Worm (Caenorhabditis elegans) whole organism, L4/young adult: ENCODE results near the gene Y32B12B.8.
"Not testable (repeated sequence)": the region's sequence is repeated elsewhere in the genome, so short reads cannot be mapped to it uniquely, and the experiment has no call there.

Source experiments
- W03F9.2 ChIP-seq: fragments of 150-350 bp; optimal IDR thresholded peaks from 2 replicates; lab custom pipeline; 2014; ENCODE audit warnings: missing biosample characterization, missing genetic modification characterization
- dao-5 ChIP-seq: sonication (generic microtip); optimal IDR thresholded peaks from 2 replicates; lab custom pipeline; 2016; ENCODE audit warnings: missing genotype, missing genetic modification characterization, moderate library complexity, missing compliant biosample characterization
- him-1 ChIP-seq: sonication (generic microtip); optimal IDR thresholded peaks from 2 replicates; lab custom pipeline; 2016; ENCODE audit warnings: missing genotype, missing genetic modification reagents, missing genetic modification characterization, missing compliant biosample characterization

Y32B12B.8 gene

ce11 chrV:16535172-16535571, at the start of gene Y32B12B.8:
Gene Y32B12B.8, plus strand, starts transcription at chrV:16535472.
- no peak for TF ChIP-seq dao-5 (tag; lab: Kevin White, UChicago)
- no peak for TF ChIP-seq W03F9.2
- no peak for TF ChIP-seq him-1 (tag; lab: Kevin White, UChicago)

- TF ChIP-seq him-1 (tag; lab: Kevin White, UChicago) (no peak), W03F9.2 (no peak), dao-5 (tag; lab: Kevin White, UChicago) (no peak)
These were observed 47.8 kb upstream of the Y32B12B.8 start, which contains the start of gene Y32B12A.5 for ce11 chrV:16487474-16487873. Gene Y32B12A.5, minus strand, starts transcription at chrV:16487574.

DNA sequence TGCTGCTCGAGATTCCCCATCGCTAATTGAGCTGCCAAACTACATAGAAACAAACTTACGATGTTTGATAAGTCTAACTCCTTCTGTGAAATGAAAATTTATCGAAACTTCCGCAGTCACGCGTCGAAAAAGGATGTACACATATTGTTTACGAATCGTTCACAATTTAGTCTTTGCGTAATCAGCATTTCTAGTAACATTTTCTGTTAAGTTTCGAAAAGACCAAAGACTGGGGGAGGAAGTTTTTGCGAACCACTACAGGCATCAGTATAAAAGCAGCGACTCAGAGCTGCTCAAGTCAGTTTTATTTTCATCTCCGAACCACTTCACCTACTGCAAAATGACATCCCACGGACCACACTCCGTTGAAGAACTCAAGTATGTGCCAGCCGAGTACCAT, 47.1 kb upstream of the Y32B12B.8 start, which contains the start of gene sqst-4:
Gene sqst-4, plus strand, starts transcription at position 301 of the 400 bp plus-strand sequence.
- TF ChIP-seq W03F9.2 (no peak), dao-5 (tag; lab: Kevin White, UChicago) (no peak), him-1 (tag; lab: Kevin White, UChicago) (no peak)

DNA sequence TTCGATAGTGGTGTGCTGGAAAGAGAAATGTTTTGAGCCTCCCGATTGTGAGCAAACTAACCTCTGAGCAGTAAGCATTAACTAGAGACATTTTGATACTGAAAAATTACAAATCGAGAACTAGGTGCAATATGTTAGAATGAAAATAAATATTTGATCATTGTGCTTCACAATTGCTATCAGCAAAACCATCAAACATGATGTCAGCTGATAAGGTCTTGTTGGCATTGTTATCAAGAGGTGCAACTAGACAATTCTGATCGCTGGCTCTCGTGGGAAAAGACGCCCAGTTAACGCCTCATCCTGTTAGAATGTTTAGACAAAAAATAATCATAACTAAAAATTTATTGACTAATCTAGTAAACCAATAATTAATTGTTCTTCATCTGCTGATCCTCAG, 40.9 kb upstream of the Y32B12B.8 start, which contains the start of gene comt-2:
Gene comt-2, minus strand, starts transcription at position 131 of the 400 bp plus-strand sequence.
- no peak for TF ChIP-seq him-1 (tag; lab: Kevin White, UChicago)
- TF ChIP-seq W03F9.2 = no peak
- TF ChIP-seq dao-5 (tag; lab: Kevin White, UChicago) = no peak

DNA sequence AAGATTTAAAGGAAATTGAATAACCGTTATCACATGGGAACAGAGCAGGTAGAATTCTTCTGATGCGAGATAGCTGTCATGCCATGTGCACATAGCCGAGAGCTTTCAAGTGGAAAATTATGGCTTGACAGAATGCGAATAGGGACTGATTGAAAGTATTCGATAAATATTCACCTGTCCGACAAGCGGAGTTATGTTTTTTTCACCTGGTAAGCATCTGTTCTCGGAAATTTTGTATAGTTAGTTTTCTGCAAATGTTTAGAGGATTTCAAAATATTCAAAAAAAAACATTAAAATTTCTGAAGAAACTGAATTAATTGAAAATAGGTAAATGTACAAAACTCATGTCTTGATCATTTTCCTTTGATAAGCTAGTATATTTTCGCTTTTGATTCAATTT, 37.8 kb upstream of the Y32B12B.8 start, which contains the start of gene srh-136:
Gene srh-136, minus strand, starts transcription at position 93 of the 400 bp plus-strand sequence.
- TF ChIP-seq dao-5 (tag; lab: Kevin White, UChicago) (no peak), W03F9.2 (no peak), him-1 (tag; lab: Kevin White, UChicago) (no peak)

- TF ChIP-seq dao-5 (tag; lab: Kevin White, UChicago) (no peak), W03F9.2 (no peak), him-1 (tag; lab: Kevin White, UChicago) (no peak)
These were observed 36.3 kb upstream of the Y32B12B.8 start, which contains the start of gene F36D3.1 for ce11 chrV:16499006-16499405. Gene F36D3.1, plus strand, starts transcription at chrV:16499352.

- TF ChIP-seq him-1 (tag; lab: Kevin White, UChicago) (no peak), W03F9.2 (no peak), dao-5 (tag; lab: Kevin White, UChicago) (no peak)
These were observed 32.1 kb upstream of the Y32B12B.8 start, which contains the start of gene F36D3.14 for ce11 chrV:16503164-16503563. Gene F36D3.14, minus strand, starts transcription at chrV:16503264.

- TF ChIP-seq him-1 (tag; lab: Kevin White, UChicago) (no peak), W03F9.2 (no peak), dao-5 (tag; lab: Kevin White, UChicago) (no peak)
These were observed 29.4 kb upstream of the Y32B12B.8 start, which contains the start of gene nhr-54 for ce11 chrV:16505828-16506227. Gene nhr-54, minus strand, starts transcription at chrV:16505928.

- no peak for TF ChIP-seq him-1 (tag; lab: Kevin White, UChicago)
- TF ChIP-seq W03F9.2 = no peak
- TF ChIP-seq dao-5 (tag; lab: Kevin White, UChicago) = no peak
These were observed 28.6 kb upstream of the Y32B12B.8 start for ce11 chrV:16506650-16507049.

ce11 chrV:16508667-16509066, 26.6 kb upstream of the Y32B12B.8 start, which contains the start of gene srr-3:
Gene srr-3, minus strand, starts transcription at chrV:16508767.
- TF ChIP-seq him-1 (tag; lab: Kevin White, UChicago) (no peak), dao-5 (tag; lab: Kevin White, UChicago) (no peak), W03F9.2 (no peak)

DNA sequence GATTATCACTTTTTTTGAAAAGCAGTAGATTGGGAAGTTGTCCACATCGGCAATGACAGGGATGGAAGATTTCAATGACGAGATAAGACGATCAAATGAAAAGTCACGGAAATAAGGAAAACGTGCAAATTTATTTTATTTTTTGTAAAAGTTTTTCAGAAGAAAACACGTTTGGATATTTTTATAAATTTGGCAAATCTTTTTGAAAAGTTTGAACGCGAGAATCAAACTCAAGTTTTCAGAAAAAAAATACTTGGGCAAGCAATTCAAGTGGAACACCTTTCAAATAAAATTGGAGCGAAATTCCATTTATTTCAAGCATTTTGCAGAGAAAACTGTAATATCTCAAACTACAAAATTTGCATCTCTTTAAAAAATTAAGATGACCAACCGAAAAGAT, 20.1 kb upstream of the Y32B12B.8 start, which contains the start of gene F36D3.5:
Gene F36D3.5, minus strand, starts transcription at position 101 of the 400 bp plus-strand sequence.
- TF ChIP-seq W03F9.2; him-1 (tag; lab: Kevin White, UChicago); dao-5 (tag; lab: Kevin White, UChicago): not testable (repeated sequence)

ce11 chrV:16517619-16518018, 17.7 kb upstream of the Y32B12B.8 start, which contains the start of gene F36D3.4:
Gene F36D3.4, minus strand, starts transcription at chrV:16517719.
- no peak for TF ChIP-seq him-1 (tag; lab: Kevin White, UChicago)
- no peak for TF ChIP-seq dao-5 (tag; lab: Kevin White, UChicago)
- no peak for TF ChIP-seq W03F9.2

DNA sequence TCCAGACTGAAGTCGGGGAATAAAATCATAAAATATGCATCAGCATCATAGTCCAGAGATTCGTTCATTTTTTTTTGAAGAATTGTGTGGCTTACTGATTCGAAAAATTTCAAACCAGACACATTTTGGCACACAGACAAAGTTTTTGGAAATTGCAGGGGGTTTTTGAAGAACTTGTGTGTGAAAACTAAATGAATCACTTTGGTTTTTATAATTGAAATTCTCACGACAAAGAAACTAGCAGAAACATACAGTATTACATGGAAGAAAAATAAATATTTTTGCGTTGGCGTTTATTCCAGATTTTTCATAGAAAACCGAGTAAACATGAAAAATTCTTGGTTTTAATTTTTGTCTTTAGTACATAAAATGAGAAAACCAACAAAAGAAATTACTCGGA, 13.0 kb upstream of the Y32B12B.8 start, which contains the start of gene srw-34:
Gene srw-34, minus strand, starts transcription at position 101 of the 400 bp plus-strand sequence.
- TF ChIP-seq him-1 (tag; lab: Kevin White, UChicago) = no peak
- no peak for TF ChIP-seq W03F9.2
- no peak for TF ChIP-seq dao-5 (tag; lab: Kevin White, UChicago)

- TF ChIP-seq W03F9.2 (no peak), dao-5 (tag; lab: Kevin White, UChicago) (no peak), him-1 (tag; lab: Kevin White, UChicago) (no peak)
These were observed 8.4 kb upstream of the Y32B12B.8 start, which contains the start of gene F36D3.8 for ce11 chrV:16526858-16527257. Gene F36D3.8, plus strand, starts transcription at chrV:16527158.
